Worm (Caenorhabditis elegans) whole organism, L4 larva: Measurements from ENCODE around the gene dex-1.

Experiments
- D1046.2 ChIP-seq: fragments of 200-800 bp; sonication (Bioruptor generic); IDR thresholded peaks from 2 replicates; pipeline ENCODE4 v1.3.6; 2022; ENCODE audit warnings: missing genetic modification characterization, missing compliant biosample characterization
- F10B5.3 ChIP-seq: sonication (generic microtip); optimal IDR thresholded peaks from 2 replicates; lab custom pipeline; 2016; ENCODE audit warnings: mild to moderate bottlenecking, missing genetic modification characterization, missing compliant biosample characterization
- F44E2.7 ChIP-seq: fragments of 200-800 bp; sonication (Bioruptor generic); IDR thresholded peaks from 2 replicates; pipeline ENCODE4 v2.1.2; 2022; ENCODE audit warnings: missing genetic modification characterization, missing compliant biosample characterization
- F49E8.2 ChIP-seq: sonication (generic microtip); optimal IDR thresholded peaks from 2 replicates; lab custom pipeline; 2016; ENCODE audit warnings: missing compliant biosample characterization, mild to moderate bottlenecking, missing genetic modification characterization, borderline replicate concordance
- Y48G9A.11 ChIP-seq: fragments of 200-800 bp; sonication (Bioruptor generic); IDR thresholded peaks from 2 replicates; pipeline ENCODE4 v1.3.6; 2022; ENCODE audit warnings: missing genetic modification reagents, missing genetic modification characterization, missing compliant biosample characterization
- ceh-20 ChIP-seq: fragments of 200-800 bp; sonication (Bioruptor generic); IDR thresholded peaks from 2 replicates; pipeline ENCODE4 v1.3.6; 2022; ENCODE audit warnings: missing genetic modification reagents, missing genetic modification characterization, missing compliant biosample characterization
- ceh-32 ChIP-seq: sonication (generic microtip); optimal IDR thresholded peaks from 2 replicates; lab custom pipeline; 2016; ENCODE audit warnings: mild to moderate bottlenecking, missing genetic modification characterization, missing compliant biosample characterization; ENCODE audit not compliant: poor library complexity
- ceh-44 ChIP-seq: fragments of 200-800 bp; sonication (Bioruptor generic); IDR thresholded peaks from 2 replicates; pipeline ENCODE4 v1.3.6; 2022; ENCODE audit warnings: missing genetic modification reagents, missing genetic modification characterization, missing compliant biosample characterization
- ceh-62 ChIP-seq: sonication (generic microtip); optimal IDR thresholded peaks from 2 replicates; lab custom pipeline; 2017; ENCODE audit warnings: missing biosample characterization, missing genetic modification characterization
- cey-2 ChIP-seq: sonication (generic microtip); optimal IDR thresholded peaks from 3 replicates; lab custom pipeline; 2017; ENCODE audit warnings: missing genetic modification characterization, mild to moderate bottlenecking, missing compliant biosample characterization, antibody characterized with exemption, borderline replicate concordance; ENCODE audit not compliant: insufficient read depth
- daf-16 ChIP-seq, 3 experiments: sonication (generic microtip); optimal IDR thresholded peaks; 2 replicates each; lab custom pipeline; 2016 to 2017; ENCODE audit warnings: missing genetic modification characterization in 3 of 3, missing genetic modification reagents in 3 of 3, mild to moderate bottlenecking in 2 of 3, missing compliant biosample characterization in 2 of 3, missing biosample characterization in 1 of 3, moderate library complexity in 1 of 3
- daf-19 ChIP-seq: fragments of 200-800 bp; sonication (Bioruptor generic); conservative IDR thresholded peaks from 2 replicates; pipeline ENCODE4 v1.3.6; 2022; ENCODE audit warnings: missing genetic modification characterization, missing compliant biosample characterization
- daf-8 ChIP-seq: fragments of 200-800 bp; sonication (Bioruptor generic); IDR thresholded peaks from 2 replicates; pipeline ENCODE4 v1.3.6; 2022; ENCODE audit warnings: missing genetic modification characterization, missing compliant biosample characterization
- dmd-8 ChIP-seq: fragments of 200-800 bp; sonication (Bioruptor generic); IDR thresholded peaks from 2 replicates; pipeline ENCODE4 v1.3.6; 2022; ENCODE audit warnings: missing genetic modification characterization, missing compliant biosample characterization
- dpl-1 ChIP-seq: fragments of 150-350 bp; optimal IDR thresholded peaks from 2 replicates; lab custom pipeline; 2014; ENCODE audit warnings: missing biosample characterization, missing genetic modification reagents, missing genetic modification characterization
- egl-43 ChIP-seq: fragments of 200-800 bp; sonication (Bioruptor generic); IDR thresholded peaks from 2 replicates; pipeline ENCODE4 v1.3.6; 2022; ENCODE audit warnings: missing genetic modification reagents, missing genetic modification characterization, missing compliant biosample characterization
- gei-8 ChIP-seq: fragments of 200-800 bp; sonication (Bioruptor generic); optimal IDR thresholded peaks from 2 replicates; lab custom pipeline; 2018; ENCODE audit warnings: mild to moderate bottlenecking, missing genetic modification characterization, missing compliant biosample characterization
- hif-1 ChIP-seq, 2 experiments: sonication (generic microtip); optimal IDR thresholded peaks; 2 replicates each; lab custom pipeline; 2016 to 2017; ENCODE audit warnings: missing compliant biosample characterization in 2 of 2, missing genetic modification characterization in 2 of 2, missing genetic modification reagents in 2 of 2, missing genotype in 2 of 2, mild to moderate bottlenecking in 1 of 2
- hlh-30 ChIP-seq: sonication (generic microtip); optimal IDR thresholded peaks from 2 replicates; lab custom pipeline; 2017; ENCODE audit warnings: antibody characterized with exemption, mild to moderate bottlenecking, missing genetic modification characterization, missing compliant biosample characterization; ENCODE audit not compliant: insufficient read depth
- hmg-1.1 ChIP-seq: fragments of 200-800 bp; sonication (Bioruptor generic); IDR thresholded peaks from 2 replicates; pipeline ENCODE4 v1.3.6; 2022; ENCODE audit warnings: missing genetic modification reagents, missing genetic modification characterization, missing compliant biosample characterization
- lin-38 ChIP-seq: fragments of 200-800 bp; sonication (Bioruptor generic); IDR thresholded peaks from 2 replicates; pipeline ENCODE4 v1.3.6; 2022; ENCODE audit warnings: missing genetic modification reagents, missing genetic modification characterization, missing compliant biosample characterization
- mdt-29 ChIP-seq: fragments of 200-800 bp; sonication (Bioruptor generic); IDR thresholded peaks from 2 replicates; pipeline ENCODE4 v1.3.6; 2022; ENCODE audit warnings: missing genetic modification reagents, missing genetic modification characterization, missing compliant biosample characterization
- mes-2 ChIP-seq: sonication (generic microtip); optimal IDR thresholded peaks from 2 replicates; lab custom pipeline; 2016; ENCODE audit warnings: missing genotype, mild to moderate bottlenecking, missing genetic modification characterization, missing compliant biosample characterization; ENCODE audit not compliant: poor library complexity, severe bottlenecking
- nhr-102 ChIP-seq: sonication (generic microtip); optimal IDR thresholded peaks from 2 replicates; lab custom pipeline; 2016; ENCODE audit warnings: mild to moderate bottlenecking, missing genetic modification characterization, moderate library complexity, missing compliant biosample characterization
- nhr-11 ChIP-seq: fragments of 150-350 bp; optimal IDR thresholded peaks from 2 replicates; lab custom pipeline; 2014; ENCODE audit warnings: missing biosample characterization, missing genetic modification characterization
- nhr-111 ChIP-seq: fragments of 200-800 bp; sonication (Bioruptor generic); optimal IDR thresholded peaks from 2 replicates; lab custom pipeline; 2018; ENCODE audit warnings: mild to moderate bottlenecking, missing genetic modification characterization, missing compliant biosample characterization
- nhr-25 ChIP-seq: sonication (generic microtip); optimal IDR thresholded peaks from 2 replicates; lab custom pipeline; 2017; ENCODE audit warnings: missing genetic modification characterization, mild to moderate bottlenecking, missing compliant biosample characterization, antibody characterized with exemption, moderate library complexity, borderline replicate concordance; ENCODE audit not compliant: insufficient read depth
- nhr-41 ChIP-seq: fragments of 200-800 bp; sonication (Bioruptor generic); IDR thresholded peaks from 2 replicates; pipeline ENCODE4 v1.3.6; 2022; ENCODE audit warnings: missing genetic modification reagents, missing genetic modification characterization, missing compliant biosample characterization
- nhr-76 ChIP-seq: fragments of 150-350 bp; optimal IDR thresholded peaks from 2 replicates; lab custom pipeline; 2014; ENCODE audit warnings: missing biosample characterization, missing genetic modification characterization
- nhr-77 ChIP-seq: fragments of 150-350 bp; optimal IDR thresholded peaks from 2 replicates; lab custom pipeline; 2014; ENCODE audit warnings: missing biosample characterization, missing genetic modification characterization
- php-3 ChIP-seq: fragments of 200-800 bp; sonication (Bioruptor generic); IDR thresholded peaks from 2 replicates; pipeline ENCODE4 v1.3.6; 2022; ENCODE audit warnings: missing genetic modification reagents, missing genetic modification characterization, missing compliant biosample characterization
- rbr-2 ChIP-seq: sonication (generic microtip); optimal IDR thresholded peaks from 2 replicates; lab custom pipeline; 2016; ENCODE audit warnings: missing genotype, missing genetic modification characterization, missing compliant biosample characterization
- saeg-2 ChIP-seq: fragments of 200-800 bp; sonication (Bioruptor generic); IDR thresholded peaks from 2 replicates; pipeline ENCODE4 v1.3.6; 2022; ENCODE audit warnings: missing genetic modification reagents, missing genetic modification characterization, missing compliant biosample characterization
- set-16 ChIP-seq: fragments of 200-800 bp; sonication (Bioruptor generic); IDR thresholded peaks from 2 replicates; pipeline ENCODE4 v1.3.6; 2022; ENCODE audit warnings: missing genetic modification reagents, missing genetic modification characterization, missing compliant biosample characterization
- snpc-1.2 ChIP-seq: fragments of 200-800 bp; sonication (Bioruptor generic); IDR thresholded peaks from 2 replicates; pipeline ENCODE4 v1.3.6; 2022; ENCODE audit warnings: missing genetic modification reagents, missing genetic modification characterization, missing compliant biosample characterization
- tag-97 ChIP-seq: fragments of 200-800 bp; sonication (Bioruptor generic); IDR thresholded peaks from 2 replicates; pipeline ENCODE4 v1.3.6; 2022; ENCODE audit warnings: missing genetic modification characterization, missing compliant biosample characterization
- unc-62 ChIP-seq, 3 experiments: fragments of 150-350 bp in 1 of 3; sonication (generic microtip); optimal IDR thresholded peaks in 2 of 3; peaks in 1 of 3; 1 replicate in 1 of 3; 2 replicates in 2 of 3; lab custom pipeline; 2014 to 2017; ENCODE audit warnings: missing biosample characterization in 3 of 3, missing genetic modification characterization in 3 of 3, missing genetic modification reagents in 3 of 3, missing genotype in 1 of 3
- vab-7 ChIP-seq: fragments of 200-800 bp; sonication (Bioruptor generic); IDR thresholded peaks from 2 replicates; pipeline ENCODE4 v1.3.6; 2022; ENCODE audit warnings: missing genetic modification reagents, missing genetic modification characterization, missing compliant biosample characterization
- zfp-2 ChIP-seq: sonication (generic microtip); optimal IDR thresholded peaks from 2 replicates; lab custom pipeline; 2016; ENCODE audit warnings: mild to moderate bottlenecking, missing genetic modification characterization, missing compliant biosample characterization
- zfp-3 ChIP-seq: fragments of 200-800 bp; sonication (Bioruptor generic); conservative IDR thresholded peaks from 2 replicates; pipeline ENCODE4 v1.3.6; 2022; ENCODE audit warnings: missing genetic modification reagents, missing genetic modification characterization, missing compliant biosample characterization
- zip-11 ChIP-seq: fragments of 200-800 bp; sonication (Bioruptor generic); IDR thresholded peaks from 2 replicates; pipeline ENCODE4 v1.3.6; 2022; ENCODE audit warnings: missing genetic modification characterization, missing compliant biosample characterization
- ztf-11 ChIP-seq: fragments of 150-350 bp; optimal IDR thresholded peaks from 2 replicates; lab custom pipeline; 2014; ENCODE audit warnings: missing biosample characterization, missing genetic modification characterization
- ztf-7 ChIP-seq: fragments of 150-350 bp; optimal IDR thresholded peaks from 2 replicates; lab custom pipeline; 2014; ENCODE audit warnings: missing biosample characterization, missing genetic modification characterization

The dex-1 gene

DNA sequence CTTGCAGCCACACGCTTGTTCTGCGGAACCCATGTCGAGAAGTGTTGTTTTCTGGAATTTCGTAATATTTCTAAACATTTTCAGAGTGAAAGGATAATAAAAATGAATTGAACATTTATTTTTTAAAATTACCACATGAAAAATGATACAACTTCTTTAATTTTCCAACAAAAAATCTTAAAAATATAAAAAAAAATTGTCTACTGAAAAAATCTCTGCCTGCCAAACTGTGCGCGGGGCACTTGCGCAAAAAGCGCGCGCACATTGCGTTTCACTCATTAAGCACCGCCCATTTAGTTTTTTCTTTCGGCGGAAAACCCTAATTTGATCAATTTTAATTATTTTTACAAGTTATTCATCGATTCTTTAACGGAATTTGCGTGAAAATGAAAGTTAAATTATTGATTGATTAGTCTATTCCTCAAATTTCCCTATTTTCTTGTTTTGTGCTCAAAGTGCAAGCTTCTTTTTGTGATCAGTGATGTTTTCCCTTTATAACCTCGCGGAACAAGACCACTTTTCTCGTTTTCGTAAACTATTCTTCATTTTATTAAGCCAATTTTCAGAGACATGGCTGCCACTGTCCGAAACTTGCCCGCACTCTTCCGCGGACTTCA is 29.1 kb downstream of the dex-1 start, which contains the start of the genes nmad-1 and hach-1 (continued):
- peak; percentile 51 for TF ChIP-seq hlh-30
- TF ChIP-seq nhr-25 (tag; lab: Kevin White, UChicago) = no peak
- TF ChIP-seq vab-7 = peak; percentile 73
- TF ChIP-seq zip-11 (GFP tag; lab: Robert Waterston, UW) = no peak
- TF ChIP-seq php-3 (GFP tag; lab: Robert Waterston, UW) = 0 out of 2 replicates have a peak, but pooled peaks have one; percentile 46
- TF ChIP-seq nhr-41 (GFP tag; lab: Robert Waterston, UW) = no peak
- TF ChIP-seq mdt-29 (GFP tag; lab: Robert Waterston, UW) = no peak
- no peak for TF ChIP-seq ceh-32 (tag; lab: Kevin White, UChicago)
- no peak for TF ChIP-seq nhr-111 (GFP tag; lab: Kevin White, UChicago)
- TF ChIP-seq rbr-2 (tag; lab: Kevin White, UChicago) = peak; percentile 75
- peak; percentile 80 for TF ChIP-seq hmg-1.1 (GFP tag; lab: Robert Waterston, UW)
- no peak for TF ChIP-seq F49E8.2 (tag; lab: Kevin White, UChicago)
- peak; percentile 95 for TF ChIP-seq mes-2 (tag; lab: Kevin White, UChicago)
- TF ChIP-seq, all 104 proteins: peak for 41

DNA sequence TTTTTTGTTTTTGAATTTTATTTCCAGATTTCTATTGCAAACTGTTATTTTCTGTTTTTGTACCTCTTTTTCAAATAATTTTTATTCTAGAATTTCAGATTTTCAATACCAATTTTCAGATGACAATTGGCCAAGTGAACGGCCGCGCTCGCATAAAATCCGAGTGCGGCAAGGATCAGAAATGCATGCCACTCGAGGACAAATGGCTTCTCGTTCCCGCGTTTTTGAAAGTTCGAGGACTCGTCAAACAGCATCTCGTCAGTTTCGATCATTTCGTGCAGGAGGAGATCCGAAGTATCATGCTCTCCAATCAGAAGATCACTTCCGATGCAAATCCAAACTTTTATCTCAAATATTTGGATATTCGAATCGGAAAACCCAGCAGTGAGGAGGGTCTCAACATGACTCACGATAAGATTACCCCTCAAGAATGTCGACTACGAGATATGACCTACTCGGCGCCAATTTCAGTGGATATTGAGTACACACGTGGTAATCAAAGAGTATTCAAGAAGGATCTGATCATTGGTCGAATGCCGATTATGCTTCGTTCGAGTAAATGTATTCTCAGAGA is 31.4 kb downstream of the dex-1 start, which contains the start of gene rpc-2:
TSS of gene rpc-2 (plus strand) at position 120 of the 574 bp plus-strand sequence.
- TF ChIP-seq F44E2.7 = no peak
- no peak for TF ChIP-seq dpl-1 (GFP tag; lab: Kevin White, UChicago)
- no peak for TF ChIP-seq ztf-7 (tag; lab: Kevin White, UChicago)
- no peak for TF ChIP-seq rbr-2 (tag; lab: Kevin White, UChicago)
- TF ChIP-seq snpc-1.2 (GFP tag; lab: Robert Waterston, UW) = no peak
- no peak for TF ChIP-seq D1046.2 (GFP tag; lab: Robert Waterston, UW)
- no peak for TF ChIP-seq daf-8 (GFP tag; lab: Robert Waterston, UW)
- no peak for TF ChIP-seq nhr-11 (tag; lab: Kevin White, UChicago)
- TF ChIP-seq php-3 (GFP tag; lab: Robert Waterston, UW) = peak; percentile 44; the same call in 1 of the 2 replicates
- TF ChIP-seq zfp-3 (GFP tag; lab: Robert Waterston, UW) = no peak; the same call in 1 of the 2 replicates
- TF ChIP-seq egl-43 (GFP tag; lab: Robert Waterston, UW) = peak; percentile 54; the same call in 1 of the 2 replicates
- no peak for TF ChIP-seq ceh-44 (GFP tag; lab: Robert Waterston, UW)
- TF ChIP-seq nhr-76 (tag; lab: Kevin White, UChicago) = no peak
- no peak for TF ChIP-seq mes-2 (tag; lab: Kevin White, UChicago)
- 0 out of 2 replicates have a peak, but pooled peaks have one; percentile 51 for TF ChIP-seq dmd-8 (GFP tag; lab: Robert Waterston, UW)
- no peak for TF ChIP-seq ztf-11 (tag; lab: Kevin White, UChicago)
- no peak for TF ChIP-seq ceh-20
- no peak for TF ChIP-seq daf-19 (GFP tag; lab: Robert Waterston, UW)
- no peak for TF ChIP-seq daf-16 (GFP tag; optimal IDR thresholded peaks at IDR 0.05; lab: Kevin White, UChicago)
- no peak for TF ChIP-seq daf-16 (tag; optimal IDR thresholded peaks at IDR 0.05; lab: Kevin White, UChicago)
- peak; percentile 9 for TF ChIP-seq nhr-102 (tag; lab: Kevin White, UChicago)
- no peak for TF ChIP-seq unc-62 (GFP tag; optimal IDR thresholded peaks at IDR 0.05 in 1 of 2; lab: Kevin White, UChicago)
- no peak for TF ChIP-seq unc-62 (tag; optimal IDR thresholded peaks at IDR 0.05; lab: Kevin White, UChicago)
- TF ChIP-seq cey-2 (tag; lab: Kevin White, UChicago) = no peak
- no peak for TF ChIP-seq hif-1 (tag; optimal IDR thresholded peaks at IDR 0.05; lab: Kevin White, UChicago)
- no peak for TF ChIP-seq zfp-2
- TF ChIP-seq nhr-41 (GFP tag; lab: Robert Waterston, UW) = no peak
- peak; percentile 49; the same call in 1 of the 2 replicates for TF ChIP-seq mdt-29 (GFP tag; lab: Robert Waterston, UW)
- peak; percentile 19; the same call in 1 of the 2 replicates for TF ChIP-seq Y48G9A.11 (GFP tag; lab: Robert Waterston, UW)
- TF ChIP-seq gei-8 (GFP tag; lab: Kevin White, UChicago) = no peak
- TF ChIP-seq nhr-25 (tag; lab: Kevin White, UChicago) = no peak
- TF ChIP-seq tag-97 (GFP tag; lab: Robert Waterston, UW) = no peak
- no peak for TF ChIP-seq ceh-62
- TF ChIP-seq nhr-77 = no peak
- no peak for TF ChIP-seq saeg-2 (GFP tag; lab: Robert Waterston, UW)
- TF ChIP-seq hmg-1.1 (GFP tag; lab: Robert Waterston, UW) = no peak
- TF ChIP-seq set-16 (GFP tag; lab: Robert Waterston, UW) = no peak
- peak; percentile 50 for TF ChIP-seq lin-38 (GFP tag; lab: Robert Waterston, UW)
- TF ChIP-seq F10B5.3 (tag; lab: Kevin White, UChicago) = no peak
- TF ChIP-seq hlh-30 = no peak
